Fruit fly (Drosophila melanogaster): ENCODE data around the gene fz.
A peak's percentile ranks its signal among the peaks of the same experiment; 100 is the strongest.

Gene fz

dm6 chr3L:14241065-14241464, 33.1 kb upstream of the fz start (continued):
- TF ChIP-seq CG16779 (tag; optimal IDR thresholded peaks at IDR 0.05): no peak
- TF ChIP-seq CG4318 (GFP tag; optimal IDR thresholded peaks at IDR 0.05): no peak
- TF ChIP-seq Sox102F (GFP tag; optimal IDR thresholded peaks at IDR 0.05): peak; percentile 41
- TF ChIP-seq spab (GFP tag; optimal IDR thresholded peaks at IDR 0.05): peak; percentile 25
- TF ChIP-seq CG6854 (GFP tag; optimal IDR thresholded peaks at IDR 0.05): no peak
- no peak for TF ChIP-seq Eip93F (GFP tag; optimal IDR thresholded peaks at IDR 0.05)
- no peak for TF ChIP-seq Sox15 (GFP tag; optimal IDR thresholded peaks at IDR 0.05)
- TF ChIP-seq salr (GFP tag; optimal IDR thresholded peaks at IDR 0.05): peak in 1 of 2 experiments; percentile 48
- TF ChIP-seq CG32006 (GFP tag; optimal IDR thresholded peaks at IDR 0.05): peak; percentile 60
- TF ChIP-seq CG1621 (tag; optimal IDR thresholded peaks at IDR 0.05): no peak
- TF ChIP-seq fd59A (GFP tag; optimal IDR thresholded peaks at IDR 0.05): no peak

dm6 chr3L:14253455-14253854, 20.7 kb upstream of the fz start:
- TF ChIP-seq fkh (GFP tag; optimal IDR thresholded peaks at IDR 0.05) (no peak), Ets96B (tag; optimal IDR thresholded peaks at IDR 0.05) (peak; percentile 47), Hr4 (GFP tag; optimal IDR thresholded peaks at IDR 0.05) (peak; percentile 62), Sox15 (GFP tag; optimal IDR thresholded peaks at IDR 0.05) (no peak), Eip93F (GFP tag; optimal IDR thresholded peaks at IDR 0.05) (no peak), CG11902 (GFP tag; optimal IDR thresholded peaks at IDR 0.05) (no peak), Met (GFP tag; optimal IDR thresholded peaks at IDR 0.05) (peak; percentile 77), CG34406 (GFP tag; optimal IDR thresholded peaks at IDR 0.05) (peak; percentile 45), Blimp-1 (GFP tag; optimal IDR thresholded peaks at IDR 0.05) (peak; percentile 17), Sox14 (GFP tag; optimal IDR thresholded peaks at IDR 0.05) (peak; percentile 71), Eip75B (GFP tag; optimal IDR thresholded peaks at IDR 0.05) (peak; percentile 62), achi (GFP tag; optimal IDR thresholded peaks at IDR 0.05) (peak; percentile 63), acj6 (GFP tag; optimal IDR thresholded peaks at IDR 0.05) (peak; percentile 59), Smox (GFP tag; optimal IDR thresholded peaks at IDR 0.05) (peak; percentile 72), dac (GFP tag; optimal IDR thresholded peaks at IDR 0.05) (peak; percentile 18), OdsH (GFP tag; optimal IDR thresholded peaks at IDR 0.05) (peak; percentile 70), topi (GFP tag; optimal IDR thresholded peaks at IDR 0.05) (peak; percentile 76), CG11294 (GFP tag; IDR thresholded peaks at IDR 0.05) (peak; percentile 44; the same call in 1 of the 2 replicates), esn (GFP tag; optimal IDR thresholded peaks at IDR 0.05) (peak; percentile 81), ss (GFP tag; optimal IDR thresholded peaks at IDR 0.05) (peak; percentile 19 to 36), fd59A (GFP tag; optimal IDR thresholded peaks at IDR 0.05) (no peak), net (GFP tag; optimal IDR thresholded peaks at IDR 0.05) (peak; percentile 62), CG3919 (GFP tag; optimal IDR thresholded peaks at IDR 0.05) (peak; percentile 80), CG11762 (GFP tag; optimal IDR thresholded peaks at IDR 0.05; ENCODE audit: insufficient read depth) (peak; percentile 57), Sox102F (GFP tag; optimal IDR thresholded peaks at IDR 0.05) (peak; percentile 68), CG6808 (GFP tag; optimal IDR thresholded peaks at IDR 0.05) (peak; percentile 56), CG10631 (GFP tag; optimal IDR thresholded peaks at IDR 0.05) (peak; percentile 42), CG6792 (GFP tag; optimal IDR thresholded peaks at IDR 0.05) (peak; percentile 55), CG7368 (GFP tag; optimal IDR thresholded peaks at IDR 0.05) (peak; percentile 50), lz (GFP tag; optimal IDR thresholded peaks at IDR 0.05) (peak; percentile 64), dsx (GFP tag; optimal IDR thresholded peaks at IDR 0.05; ENCODE audit: poor library complexity, severe bottlenecking) (peak; percentile 35), svp (GFP tag) (peak; percentile 88), spab (GFP tag; optimal IDR thresholded peaks at IDR 0.05) (peak; percentile 58), vri (GFP tag; optimal IDR thresholded peaks at IDR 0.05) (peak; percentile 27), pdm3 (GFP tag; optimal IDR thresholded peaks at IDR 0.05) (peak; percentile 63), salr (GFP tag; optimal IDR thresholded peaks at IDR 0.05) (peak in 1 of 2 experiments; percentile 57), CG6854 (GFP tag; optimal IDR thresholded peaks at IDR 0.05) (peak; percentile 72), CG1621 (tag; optimal IDR thresholded peaks at IDR 0.05) (no peak), CG4318 (GFP tag; optimal IDR thresholded peaks at IDR 0.05) (peak; percentile 47), eg (GFP tag; IDR thresholded peaks at IDR 0.05) (peak; percentile 67; the same call in 2 of the 3 replicates), CG6163 (GFP tag; IDR thresholded peaks at IDR 0.05) (no peak; the same call in 2 of the 3 replicates), CG31627 (GFP tag; optimal IDR thresholded peaks at IDR 0.05) (peak; percentile 58), CG10669 (GFP tag; optimal IDR thresholded peaks at IDR 0.05) (peak; percentile 64), Eip78C (GFP tag) (peak; percentile 90), Lpt (GFP tag; optimal IDR thresholded peaks at IDR 0.05) (peak; percentile 65), cyc (GFP tag; optimal IDR thresholded peaks at IDR 0.05) (peak; percentile 79)

All from whole organism, prepupa.